Fruit fly (Drosophila melanogaster): ENCODE results near the gene CG6769.

The CG6769 gene

DNA sequence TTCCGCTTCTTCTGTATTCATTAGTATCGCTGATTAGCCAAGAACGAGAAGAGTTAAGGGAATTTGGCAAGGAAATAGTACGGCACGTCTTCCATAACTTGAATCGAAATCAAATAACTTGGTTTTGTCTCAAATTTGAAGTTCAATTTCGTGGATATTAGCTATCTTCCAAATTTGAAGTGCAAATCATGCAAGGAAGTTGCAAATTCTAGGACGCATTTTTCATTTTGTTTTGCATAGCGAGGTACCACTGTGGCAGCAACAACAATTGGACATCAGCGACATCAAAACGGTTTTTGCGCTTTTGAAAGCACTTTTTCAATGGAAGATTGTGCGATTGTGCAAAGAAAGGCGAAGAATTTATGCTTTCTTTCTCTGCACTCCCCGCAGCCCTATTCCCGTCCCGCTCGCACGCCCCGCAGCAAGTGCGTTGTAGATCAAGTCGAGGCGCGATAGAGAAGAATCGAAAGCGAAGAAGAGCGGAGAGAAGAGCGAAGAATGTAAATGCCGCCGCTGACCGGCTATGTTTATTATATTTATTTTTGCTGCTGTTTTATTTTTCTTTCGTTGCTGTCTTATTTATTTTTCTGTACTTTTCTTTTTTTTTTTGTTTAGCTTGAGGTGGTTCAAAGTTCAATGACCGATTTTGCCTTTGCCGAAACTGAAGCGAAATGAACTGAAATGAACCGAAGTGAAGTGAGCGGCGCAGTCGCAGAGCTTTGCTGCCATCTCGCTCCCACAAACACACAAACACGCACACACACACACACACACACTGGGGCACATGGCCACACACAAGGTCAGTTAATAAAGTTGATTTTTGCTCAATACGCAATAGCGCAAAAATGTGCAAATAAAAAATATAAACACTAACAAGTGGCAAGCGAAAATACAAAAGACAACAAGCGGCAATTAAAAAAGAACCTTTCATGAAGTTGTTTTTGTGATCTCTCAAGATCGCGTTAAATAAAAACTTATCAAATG lies 20.6 kb downstream of the CG6769 start (continued):
- TF ChIP-seq tll (GFP tag; optimal IDR thresholded peaks at IDR 0.05), result no peak
- peak; percentile 16; the same call in 1 of the 2 replicates for TF ChIP-seq Ada2b (GFP tag; IDR thresholded peaks at IDR 0.05)
- TF ChIP-seq ATbp (GFP tag; optimal IDR thresholded peaks at IDR 0.05), result peak; percentile 20
- peak; percentile 73 for TF ChIP-seq CG14441 (GFP tag; IDR thresholded peaks at IDR 0.05)
- TF ChIP-seq nom (GFP tag; optimal IDR thresholded peaks at IDR 0.05), result peak; percentile 71
- TF ChIP-seq lilli (GFP tag; optimal IDR thresholded peaks at IDR 0.05), result peak; percentile 82
- TF ChIP-seq CG5180 (GFP tag; optimal IDR thresholded peaks at IDR 0.05), result peak; percentile 15
- TF ChIP-seq CG17186 (GFP tag; optimal IDR thresholded peaks at IDR 0.05), result no peak
- TF ChIP-seq CG10959 (GFP tag; IDR thresholded peaks at IDR 0.05), result no peak
- no peak for TF ChIP-seq CG7372 (GFP tag; IDR thresholded peaks at IDR 0.05)
- TF ChIP-seq prd (optimal IDR thresholded peaks at IDR 0.05), result no peak
- TF ChIP-seq prd (GFP tag; IDR thresholded peaks at IDR 0.05), result peak; percentile 47; the same call in 1 of the 3 replicates
- TF ChIP-seq CG6854 (GFP tag; optimal IDR thresholded peaks at IDR 0.05), result no peak
- peak; percentile 44 for TF ChIP-seq CG3847 (GFP tag; IDR thresholded peaks at IDR 0.05)
- no peak for TF ChIP-seq CG15479 (GFP tag; optimal IDR thresholded peaks at IDR 0.05)
- no peak for TF ChIP-seq sr (GFP tag; IDR thresholded peaks at IDR 0.05)
- peak; percentile 57 for TF ChIP-seq CG13424 (tag; optimal IDR thresholded peaks at IDR 0.05)
- no peak for TF ChIP-seq inv (GFP tag; IDR thresholded peaks at IDR 0.05; ENCODE audit: partially characterized antibody)
- TF ChIP-seq ssp (GFP tag; IDR thresholded peaks at IDR 0.05), result 0 out of 2 replicates have a peak, but pooled peaks have one; percentile 20
- no peak for TF ChIP-seq luna (GFP tag; optimal IDR thresholded peaks at IDR 0.05)
- peak; percentile 28 for TF ChIP-seq Atf-2 (GFP tag; optimal IDR thresholded peaks at IDR 0.05)
- peak; percentile 69 for TF ChIP-seq CG18599 (GFP tag; optimal IDR thresholded peaks at IDR 0.05)
- TF ChIP-seq CG31365 (tag; optimal IDR thresholded peaks at IDR 0.05), result peak; percentile 25
- TF ChIP-seq pho (GFP tag; optimal IDR thresholded peaks at IDR 0.05), result peak; percentile 71
- TF ChIP-seq NC2β (GFP tag; optimal IDR thresholded peaks at IDR 0.05), result no peak
- TF ChIP-seq insv (GFP tag; optimal IDR thresholded peaks at IDR 0.05), result no peak
- TF ChIP-seq kni (GFP tag; optimal IDR thresholded peaks at IDR 0.05), result no peak
- peak; percentile 46 for TF ChIP-seq Chrac-16 (GFP tag; optimal IDR thresholded peaks at IDR 0.05)
- peak; percentile 36; the same call in 1 of the 2 replicates for TF ChIP-seq danr (GFP tag; IDR thresholded peaks at IDR 0.05)
- no peak for TF ChIP-seq nerfin-2 (GFP tag; IDR thresholded peaks at IDR 0.05; ENCODE audit: partially characterized antibody)
- peak; percentile 66 for TF ChIP-seq gem (tag; optimal IDR thresholded peaks at IDR 0.05)
- peak; percentile 58 for TF ChIP-seq Xbp1 (GFP tag; optimal IDR thresholded peaks at IDR 0.05)
- TF ChIP-seq Vsx1 (GFP tag; optimal IDR thresholded peaks at IDR 0.05), result no peak
- no peak for TF ChIP-seq CG11560 (tag; IDR thresholded peaks at IDR 0.05)
- TF ChIP-seq Mes4 (GFP tag; optimal IDR thresholded peaks at IDR 0.05), result no peak
- TF ChIP-seq Oli (tag; optimal IDR thresholded peaks at IDR 0.05), result peak; percentile 62
- TF ChIP-seq CG43689 (GFP tag; IDR thresholded peaks at IDR 0.05), result no peak
- peak; percentile 46; the same call in 1 of the 2 replicates for TF ChIP-seq CG31224 (GFP tag; IDR thresholded peaks at IDR 0.05)
- no peak for TF ChIP-seq CG6254 (GFP tag; optimal IDR thresholded peaks at IDR 0.05)
- TF ChIP-seq bab2 (GFP tag; optimal IDR thresholded peaks at IDR 0.05), result peak; percentile 46
- no peak for TF ChIP-seq CG8281 (tag; optimal IDR thresholded peaks at IDR 0.05)
- peak; percentile 58 for TF ChIP-seq CG12155 (GFP tag; optimal IDR thresholded peaks at IDR 0.05)
- TF ChIP-seq lov (optimal IDR thresholded peaks at IDR 0.05), result no peak
- TF ChIP-seq lov (GFP tag; IDR thresholded peaks at IDR 0.05), result no peak
- TF ChIP-seq BEAF-32 (GFP tag; optimal IDR thresholded peaks at IDR 0.05), result no peak
- TF ChIP-seq onecut (GFP tag; IDR thresholded peaks at IDR 0.05), result 0 out of 2 replicates have a peak, but pooled peaks have one; percentile 8
- no peak for TF ChIP-seq HmgZ (tag; optimal IDR thresholded peaks at IDR 0.05)
- no peak for TF ChIP-seq C15 (GFP tag; IDR thresholded peaks at IDR 0.05)

Measured in whole organism, embryonic.